Worm (Caenorhabditis elegans) whole organism, L1 larva: ENCODE data around the gene R186.8.

Experiments used
- C04F5.9 ChIP-seq: sonication (generic microtip); optimal IDR thresholded peaks from 2 replicates; lab custom pipeline; 2016; ENCODE audit warnings: missing genetic modification characterization, missing compliant biosample characterization
- C34B4.2 ChIP-seq: sonication (generic microtip); optimal IDR thresholded peaks from 2 replicates; lab custom pipeline; 2017; ENCODE audit warnings: mild to moderate bottlenecking, missing genetic modification characterization, missing compliant biosample characterization
- F16B12.6 ChIP-seq: fragments of 150-350 bp; optimal IDR thresholded peaks from 2 replicates; lab custom pipeline; 2014; ENCODE audit warnings: missing biosample characterization, missing genetic modification characterization
- alr-1 ChIP-seq: fragments of 200-800 bp; sonication (Bioruptor generic); optimal IDR thresholded peaks from 2 replicates; lab custom pipeline; 2018; ENCODE audit warnings: borderline replicate concordance, mild to moderate bottlenecking, missing genetic modification characterization, missing compliant biosample characterization
- blmp-1 ChIP-seq: fragments of 150-350 bp; optimal IDR thresholded peaks from 2 replicates; lab custom pipeline; 2014; ENCODE audit warnings: missing biosample characterization, missing genetic modification characterization
- ceh-8 ChIP-seq: fragments of 200-800 bp; sonication (Bioruptor generic); optimal IDR thresholded peaks from 2 replicates; lab custom pipeline; 2018; ENCODE audit warnings: mild to moderate bottlenecking, missing genetic modification characterization, moderate library complexity, missing compliant biosample characterization
- ceh-82 ChIP-seq, 3 experiments: fragments of 150-350 bp in 1 of 3; sonication (generic microtip) in 2 of 3; optimal IDR thresholded peaks; 2 replicates each; lab custom pipeline; 2014 to 2017; ENCODE audit warnings: missing biosample characterization in 3 of 3, missing genetic modification characterization in 3 of 3
- ceh-88 ChIP-seq: fragments of 200-800 bp; sonication (Bioruptor generic); IDR thresholded peaks from 2 replicates; pipeline ENCODE4 v1.3.6; 2022; ENCODE audit warnings: missing genetic modification characterization, missing compliant biosample characterization
- dsc-1 ChIP-seq: sonication (generic microtip); optimal IDR thresholded peaks from 2 replicates; lab custom pipeline; 2016; ENCODE audit warnings: mild to moderate bottlenecking, missing genetic modification characterization, missing compliant biosample characterization
- efl-1 ChIP-seq, 4 experiments: fragments of 150-350 bp; optimal IDR thresholded peaks in 3 of 4; peaks in 1 of 4; 1 replicate in 1 of 4; 2 replicates in 3 of 4; lab custom pipeline; 2014; ENCODE audit warnings: missing biosample characterization in 2 of 4, missing genetic modification characterization in 2 of 4, missing genetic modification reagents in 2 of 4
- efl-3 ChIP-seq: fragments of 200-800 bp; sonication (Bioruptor generic); optimal IDR thresholded peaks from 2 replicates; lab custom pipeline; 2018; ENCODE audit warnings: mild to moderate bottlenecking, missing genetic modification characterization, missing compliant biosample characterization
- egl-13 ChIP-seq: sonication (generic microtip); optimal IDR thresholded peaks from 2 replicates; lab custom pipeline; 2016; ENCODE audit warnings: missing genotype, missing genetic modification reagents, missing genetic modification characterization, missing compliant biosample characterization
- egl-27 ChIP-seq, 2 experiments: fragments of 150-350 bp in 1 of 2; sonication (generic microtip); optimal IDR thresholded peaks; 3 replicates each; lab custom pipeline; 2017 to 2018; ENCODE audit warnings: missing biosample characterization in 2 of 2, missing genetic modification characterization in 2 of 2, missing genetic modification reagents in 2 of 2
- elt-2 ChIP-seq: sonication (generic microtip); optimal IDR thresholded peaks from 2 replicates; lab custom pipeline; 2016; ENCODE audit warnings: missing genetic modification characterization, mild to moderate bottlenecking, inconsistent platforms, missing compliant biosample characterization, missing genetic modification reagents
- elt-3 ChIP-seq, 6 experiments: fragments of 150-350 bp in 1 of 6; sonication (generic microtip); optimal IDR thresholded peaks; 2 replicates each; lab custom pipeline; 2017 to 2018; ENCODE audit warnings: missing biosample characterization in 6 of 6, missing genetic modification characterization in 6 of 6, inconsistent platforms in 1 of 6
- ets-5 ChIP-seq: fragments of 200-800 bp; sonication (Bioruptor generic); IDR thresholded peaks from 2 replicates; pipeline ENCODE4 v1.3.6; 2022; ENCODE audit warnings: missing genetic modification characterization, missing compliant biosample characterization
- fkh-8 ChIP-seq: sonication (generic microtip); optimal IDR thresholded peaks from 2 replicates; lab custom pipeline; 2016; ENCODE audit warnings: mild to moderate bottlenecking, missing genetic modification characterization, missing compliant biosample characterization
- grh-1 ChIP-seq: fragments of 200-800 bp; sonication (Bioruptor generic); IDR thresholded peaks from 2 replicates; pipeline ENCODE4 v1.3.6; 2022; ENCODE audit warnings: missing genetic modification reagents, missing genetic modification characterization, missing compliant biosample characterization
- hlh-4 ChIP-seq: sonication (generic microtip); optimal IDR thresholded peaks from 2 replicates; lab custom pipeline; 2016; ENCODE audit warnings: mild to moderate bottlenecking, missing genetic modification characterization, missing compliant biosample characterization
- isw-1 ChIP-seq: fragments of 200-800 bp; sonication (Bioruptor generic); IDR thresholded peaks from 2 replicates; pipeline ENCODE4 v1.3.6; 2022; ENCODE audit warnings: missing genetic modification characterization, missing compliant biosample characterization
- lin-15B ChIP-seq: fragments of 150-350 bp; sonication (generic microtip); optimal IDR thresholded peaks from 3 replicates; lab custom pipeline; 2014; ENCODE audit warnings: missing biosample characterization, missing genetic modification characterization
- lin-35 ChIP-seq, 2 experiments: fragments of 150-350 bp; optimal IDR thresholded peaks; 2 replicates each; lab custom pipeline; 2014; ENCODE audit warnings: missing biosample characterization in 2 of 2, missing genetic modification characterization in 2 of 2, missing genetic modification reagents in 2 of 2
- lir-3 ChIP-seq: sonication (generic microtip); optimal IDR thresholded peaks from 2 replicates; lab custom pipeline; 2016; ENCODE audit warnings: mild to moderate bottlenecking, missing genetic modification characterization, moderate library complexity, missing compliant biosample characterization; ENCODE audit not compliant: poor library complexity
- mab-9 ChIP-seq: fragments of 200-800 bp; sonication (Bioruptor generic); IDR thresholded peaks from 2 replicates; pipeline ENCODE4 v1.3.6; 2022; ENCODE audit warnings: missing genetic modification reagents, missing genetic modification characterization, missing compliant biosample characterization
- mdl-1 ChIP-seq, 2 experiments: fragments of 150-350 bp; optimal IDR thresholded peaks; 2 replicates each; lab custom pipeline; 2014 to 2017; ENCODE audit warnings: missing biosample characterization in 2 of 2, missing genetic modification characterization in 2 of 2, inconsistent platforms in 1 of 2
- nhr-11 ChIP-seq: fragments of 150-350 bp; optimal IDR thresholded peaks from 2 replicates; lab custom pipeline; 2014; ENCODE audit warnings: missing biosample characterization, missing genetic modification characterization
- nhr-12 ChIP-seq: sonication (generic microtip); optimal IDR thresholded peaks from 2 replicates; lab custom pipeline; 2017; ENCODE audit warnings: missing biosample characterization, missing genetic modification characterization
- nhr-20 ChIP-seq: sonication (generic microtip); optimal IDR thresholded peaks from 2 replicates; lab custom pipeline; 2016; ENCODE audit warnings: mild to moderate bottlenecking, missing genetic modification characterization, missing compliant biosample characterization
- nhr-47 ChIP-seq: sonication (generic microtip); optimal IDR thresholded peaks from 2 replicates; lab custom pipeline; 2016; ENCODE audit warnings: mild to moderate bottlenecking, missing genetic modification characterization, moderate library complexity, missing compliant biosample characterization
- nhr-71 ChIP-seq: sonication (generic microtip); optimal IDR thresholded peaks from 2 replicates; lab custom pipeline; 2016; ENCODE audit warnings: mild to moderate bottlenecking, missing genetic modification characterization, moderate library complexity, missing compliant biosample characterization
- nhr-77 ChIP-seq: fragments of 150-350 bp; optimal IDR thresholded peaks from 2 replicates; lab custom pipeline; 2014; ENCODE audit warnings: missing biosample characterization, missing genetic modification characterization
- nhr-84 ChIP-seq: sonication (generic microtip); optimal IDR thresholded peaks from 2 replicates; lab custom pipeline; 2017; ENCODE audit warnings: missing biosample characterization, missing genetic modification characterization
- nhr-85 ChIP-seq: sonication (generic microtip); peaks from one replicate; lab custom pipeline; 2016; ENCODE audit warnings: missing genetic modification characterization, inconsistent platforms, missing compliant biosample characterization
- pag-3 ChIP-seq: sonication (generic microtip); optimal IDR thresholded peaks from 2 replicates; lab custom pipeline; 2017; ENCODE audit warnings: missing genetic modification characterization, mild to moderate bottlenecking, missing compliant biosample characterization, antibody characterized with exemption, borderline replicate concordance; ENCODE audit not compliant: insufficient read depth
- pax-3 ChIP-seq: fragments of 200-800 bp; sonication (Bioruptor generic); optimal IDR thresholded peaks from 2 replicates; lab custom pipeline; 2018; ENCODE audit warnings: mild to moderate bottlenecking, missing genetic modification characterization, moderate library complexity, missing compliant biosample characterization
- rnt-1 ChIP-seq: sonication (generic microtip); optimal IDR thresholded peaks from 2 replicates; lab custom pipeline; 2016; ENCODE audit warnings: mild to moderate bottlenecking, missing genetic modification characterization, moderate library complexity, missing compliant biosample characterization
- skn-1 ChIP-seq: fragments of 150-350 bp; optimal IDR thresholded peaks from 2 replicates; lab custom pipeline; 2014; ENCODE audit warnings: missing biosample characterization, missing genetic modification characterization
- sox-4 ChIP-seq: sonication (generic microtip); optimal IDR thresholded peaks from 2 replicates; lab custom pipeline; 2016; ENCODE audit warnings: missing genetic modification characterization, missing compliant biosample characterization
- unc-130 ChIP-seq: fragments of 150-350 bp; optimal IDR thresholded peaks from 2 replicates; lab custom pipeline; 2017; ENCODE audit warnings: missing biosample characterization, missing genetic modification characterization, inconsistent platforms
- unc-86 ChIP-seq: sonication (generic microtip); optimal IDR thresholded peaks from 2 replicates; lab custom pipeline; 2016; ENCODE audit warnings: missing genetic modification characterization, missing compliant biosample characterization
- unc-98 ChIP-seq: fragments of 200-800 bp; sonication (Bioruptor generic); IDR thresholded peaks from 2 replicates; pipeline ENCODE4 v1.3.6; 2022; ENCODE audit warnings: missing genetic modification characterization, missing compliant biosample characterization
- vab-15 ChIP-seq: sonication (generic microtip); optimal IDR thresholded peaks from 2 replicates; lab custom pipeline; 2017; ENCODE audit warnings: missing genotype, mild to moderate bottlenecking, missing genetic modification characterization, missing compliant biosample characterization
- xbp-1 ChIP-seq: sonication (generic microtip); optimal IDR thresholded peaks from 2 replicates; lab custom pipeline; 2016; ENCODE audit warnings: missing genetic modification characterization, missing compliant biosample characterization
- zip-4 ChIP-seq: fragments of 200-800 bp; sonication (Bioruptor generic); optimal IDR thresholded peaks from 2 replicates; lab custom pipeline; 2018; ENCODE audit warnings: mild to moderate bottlenecking, missing genetic modification characterization, moderate library complexity, missing compliant biosample characterization
- ztf-11 ChIP-seq, 2 experiments: sonication (generic microtip); optimal IDR thresholded peaks; 2 replicates each; lab custom pipeline; 2016 to 2017; ENCODE audit warnings: missing genetic modification characterization in 2 of 2, missing biosample characterization in 1 of 2, missing compliant biosample characterization in 1 of 2
- ztf-4 ChIP-seq: fragments of 150-350 bp; optimal IDR thresholded peaks from 2 replicates; lab custom pipeline; 2014; ENCODE audit warnings: missing biosample characterization, missing genetic modification characterization

The R186.8 gene

ce11 chrV:13008825-13009224, 41.0 kb upstream of the R186.8 start, which contains the start of gene F15B9.10:
Gene F15B9.10, minus strand, starts transcription at chrV:13008925.
- TF ChIP-seq elt-3 (tag; optimal IDR thresholded peaks at IDR 0.05; lab: Kevin White, UChicago) (no peak), ztf-4 (tag; lab: Kevin White, UChicago) (no peak), hlh-4 (no peak), nhr-20 (tag; lab: Kevin White, UChicago) (no peak), nhr-85 (tag; lab: Kevin White, UChicago) (no peak), lir-3 (tag; lab: Kevin White, UChicago) (no peak), efl-3 (GFP tag; lab: Kevin White, UChicago) (no peak), efl-1 (optimal IDR thresholded peaks at IDR 0.05; lab: Kevin White, UChicago) (no peak), efl-1 (GFP tag; optimal IDR thresholded peaks at IDR 0.05 in 1 of 2; lab: Kevin White, UChicago) (no peak), xbp-1 (tag; lab: Kevin White, UChicago) (no peak), pag-3 (no peak), rnt-1 (tag; lab: Kevin White, UChicago) (no peak), mdl-1 (tag; optimal IDR thresholded peaks at IDR 0.05; lab: Kevin White, UChicago) (no peak)

DNA sequence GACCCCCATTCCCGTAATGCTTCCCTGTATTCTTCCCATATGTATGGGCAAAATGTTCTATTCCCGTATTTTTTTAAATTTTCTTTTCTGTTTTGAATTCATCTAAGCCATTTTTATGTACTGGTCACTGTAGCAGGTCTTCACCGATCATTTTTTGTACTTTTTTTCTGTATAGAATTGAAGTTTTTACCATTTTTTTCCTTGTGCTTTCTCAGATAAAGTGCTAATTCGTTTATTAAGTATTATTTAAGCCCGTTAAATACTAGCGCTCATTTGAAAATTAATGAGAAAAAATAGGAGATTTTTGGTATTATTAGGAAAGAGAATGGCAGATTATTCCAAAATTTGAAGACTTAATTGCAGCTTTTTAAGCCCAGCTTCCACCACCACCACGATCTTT, 39.0 kb upstream of the R186.8 start:
- TF ChIP-seq C04F5.9 (tag; lab: Kevin White, UChicago) (no peak), alr-1 (tag; lab: Kevin White, UChicago) (no peak), ceh-8 (no peak), unc-130 (tag; lab: Kevin White, UChicago) (no peak), C34B4.2 (no peak), isw-1 (GFP tag; lab: Robert Waterston, UW) (no peak), mdl-1 (tag; optimal IDR thresholded peaks at IDR 0.05; lab: Kevin White, UChicago) (no peak), zip-4 (GFP tag; lab: Kevin White, UChicago) (no peak), sox-4 (tag; lab: Kevin White, UChicago) (no peak)
- TF ChIP-seq, all 84 proteins: peak for 0

- TF ChIP-seq blmp-1 (tag; lab: Kevin White, UChicago): no peak
- TF ChIP-seq nhr-12: no peak
- TF ChIP-seq nhr-11 (tag; lab: Kevin White, UChicago): no peak
- no peak for TF ChIP-seq unc-86
- TF ChIP-seq ztf-4 (tag; lab: Kevin White, UChicago): no peak
- no peak for TF ChIP-seq nhr-71
- no peak for TF ChIP-seq ceh-82 (tag; optimal IDR thresholded peaks at IDR 0.05; lab: Kevin White, UChicago)
- no peak for TF ChIP-seq alr-1 (tag; lab: Kevin White, UChicago)
- TF ChIP-seq ztf-11 (tag; optimal IDR thresholded peaks at IDR 0.05; lab: Kevin White, UChicago): no peak
- TF ChIP-seq egl-27 (tag; optimal IDR thresholded peaks at IDR 0.05; lab: Kevin White, UChicago): no peak
These were observed 36.6 kb upstream of the R186.8 start for ce11 chrV:13004374-13004773.

DNA sequence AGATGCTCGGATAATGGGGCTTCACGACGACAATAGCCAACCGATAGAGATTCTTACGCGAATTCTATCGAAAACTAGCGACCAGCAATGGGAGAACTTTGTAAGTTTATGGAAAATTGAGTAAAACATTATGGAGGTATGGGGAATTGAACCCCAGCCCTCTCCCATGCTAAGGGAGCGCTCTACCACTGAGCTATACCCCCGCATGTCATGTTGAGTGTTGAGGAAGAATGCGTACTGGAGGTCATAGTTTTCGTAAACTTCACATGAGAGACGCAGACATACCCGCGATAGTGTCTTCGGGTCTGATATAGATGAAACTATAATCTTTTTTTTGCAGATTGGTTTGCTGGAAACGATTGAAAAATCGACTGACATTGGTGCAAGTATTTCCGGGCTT, 35.6 kb upstream of the R186.8 start:
- TF ChIP-seq F16B12.6 (tag; lab: Kevin White, UChicago) (no peak), unc-98 (GFP tag; lab: Robert Waterston, UW) (no peak), ceh-88 (GFP tag; lab: Robert Waterston, UW) (no peak; the same call in 1 of the 2 replicates), lin-15B (no peak), lin-35 (GFP tag; optimal IDR thresholded peaks at IDR 0.05; lab: Kevin White, UChicago) (peak; percentile 52 to 82), nhr-47 (tag; lab: Kevin White, UChicago) (peak; percentile 75), nhr-77 (tag; lab: Kevin White, UChicago) (no peak), ets-5 (GFP tag; lab: Robert Waterston, UW) (no peak), dsc-1 (tag; lab: Kevin White, UChicago) (peak; percentile 32), ztf-4 (tag; lab: Kevin White, UChicago) (no peak), egl-13 (tag; lab: Kevin White, UChicago) (no peak), ztf-11 (tag; optimal IDR thresholded peaks at IDR 0.05; lab: Kevin White, UChicago) (peak in 1 of 2 experiments; percentile 5), grh-1 (no peak), mab-9 (GFP tag; lab: Robert Waterston, UW) (no peak), fkh-8 (tag; lab: Kevin White, UChicago) (peak; percentile 62), skn-1 (peak; percentile 58), pax-3 (tag; lab: Kevin White, UChicago) (peak; percentile 71), nhr-84 (no peak), mdl-1 (tag; optimal IDR thresholded peaks at IDR 0.05; lab: Kevin White, UChicago) (peak in 1 of 2 experiments; percentile 74), nhr-85 (tag; lab: Kevin White, UChicago) (peak; percentile 74), vab-15 (peak; percentile 41), elt-2 (peak; percentile 28), alr-1 (tag; lab: Kevin White, UChicago) (no peak)
